Worm (Caenorhabditis elegans): ENCODE results near the gene msp-32.

msp-32 gene

DNA sequence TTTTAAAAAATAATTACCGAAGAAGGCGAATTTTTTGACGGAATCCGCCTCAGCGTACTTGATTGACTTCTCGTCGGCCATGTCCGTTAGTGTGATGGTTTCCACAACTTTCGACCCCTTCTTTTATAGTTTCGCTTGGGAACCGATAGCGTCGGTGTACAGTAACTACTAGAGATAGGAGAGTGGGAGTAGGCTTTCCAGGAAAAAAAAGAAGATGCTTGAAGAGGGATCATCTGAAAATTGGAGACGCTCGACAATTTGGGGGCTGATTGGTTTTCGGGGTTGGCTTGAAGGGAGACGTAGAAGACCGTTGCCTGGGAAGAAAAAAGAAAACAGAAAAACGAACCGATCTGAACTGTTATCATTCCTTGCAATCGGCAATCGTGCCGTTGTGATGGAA is 27.9 kb upstream of the msp-32 start, which contains the start of gene col-20:
Gene col-20 (minus strand): TSS at position 101 of the 400 bp plus-strand sequence.
- TF ChIP-seq aly-1 (tag; optimal IDR thresholded peaks at IDR 0.05) (no peak), ama-1 (optimal IDR thresholded peaks at IDR 0.05) (no peak), hmbx-1 (tag; optimal IDR thresholded peaks at IDR 0.05) (no peak), ceh-36 (tag; optimal IDR thresholded peaks at IDR 0.05) (no peak), tbx-11 (GFP tag; IDR thresholded peaks at IDR 0.05) (no peak), tra-4 (tag; optimal IDR thresholded peaks at IDR 0.05) (no peak), B0310.2 (tag; optimal IDR thresholded peaks at IDR 0.05) (no peak), ceh-13 (GFP tag; optimal IDR thresholded peaks at IDR 0.05) (no peak), hnd-1 (tag; optimal IDR thresholded peaks at IDR 0.05) (no peak), F13C5.2 (tag; optimal IDR thresholded peaks at IDR 0.05) (no peak), sea-1 (GFP tag; conservative IDR thresholded peaks at IDR 0.05) (no peak), flt-1 (GFP tag; IDR thresholded peaks at IDR 0.05) (no peak)

DNA sequence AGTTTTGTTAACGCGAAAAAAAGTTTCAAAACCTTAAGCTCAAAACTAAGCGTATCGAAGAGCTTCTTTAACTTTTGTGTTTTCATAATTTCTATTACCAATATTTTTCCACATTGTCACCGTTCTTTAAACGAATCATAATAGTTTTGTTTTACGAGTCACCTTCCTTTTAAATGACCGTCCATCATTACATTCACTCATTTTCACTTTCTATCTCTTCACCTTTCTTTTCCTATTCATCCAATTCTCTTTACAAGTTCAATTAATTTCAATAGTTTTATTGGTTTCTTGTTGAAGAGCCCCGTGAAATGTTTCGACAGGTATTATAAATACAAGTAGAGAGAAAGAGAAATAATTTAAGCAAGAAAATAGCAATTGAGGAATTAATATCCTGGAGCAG is 26.8 kb upstream of the msp-32 start:
- no peak for TF ChIP-seq F13C5.2 (tag; optimal IDR thresholded peaks at IDR 0.05)
- no peak for TF ChIP-seq aly-1 (tag; optimal IDR thresholded peaks at IDR 0.05)
- TF ChIP-seq ets-7 (tag; optimal IDR thresholded peaks at IDR 0.05), result no peak
- no peak for TF ChIP-seq hmbx-1 (tag; optimal IDR thresholded peaks at IDR 0.05)
- TF ChIP-seq tra-4 (tag; optimal IDR thresholded peaks at IDR 0.05), result no peak
- no peak for TF ChIP-seq tbx-37 (GFP tag; conservative IDR thresholded peaks at IDR 0.05)
- TF ChIP-seq sea-1 (GFP tag; conservative IDR thresholded peaks at IDR 0.05), result no peak
- TF ChIP-seq flt-1 (GFP tag; IDR thresholded peaks at IDR 0.05), result no peak

DNA sequence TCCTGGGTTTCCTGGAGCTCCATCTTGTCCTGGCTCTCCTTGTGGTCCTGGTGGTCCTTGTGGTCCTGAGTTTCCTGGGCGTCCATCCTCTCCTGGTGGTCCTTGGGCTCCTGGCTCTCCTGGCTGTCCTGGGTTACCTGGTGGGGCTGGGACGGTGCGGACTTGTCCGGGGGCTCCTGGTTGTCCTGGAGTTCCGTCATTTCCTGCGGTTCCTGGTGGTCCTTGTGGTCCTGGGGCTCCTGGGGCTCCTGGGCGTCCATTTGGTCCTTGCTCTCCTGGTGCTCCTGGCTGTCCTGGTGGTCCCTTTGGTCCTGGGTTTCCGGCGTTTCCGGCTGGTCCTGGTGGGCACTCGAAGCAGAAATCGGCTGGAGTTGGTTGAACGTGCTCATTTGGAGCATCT is 26.3 kb upstream of the msp-32 start:
- 0 out of 2 replicates have a peak, but pooled peaks have one; percentile 24 for TF ChIP-seq sea-1 (GFP tag; conservative IDR thresholded peaks at IDR 0.05)

DNA sequence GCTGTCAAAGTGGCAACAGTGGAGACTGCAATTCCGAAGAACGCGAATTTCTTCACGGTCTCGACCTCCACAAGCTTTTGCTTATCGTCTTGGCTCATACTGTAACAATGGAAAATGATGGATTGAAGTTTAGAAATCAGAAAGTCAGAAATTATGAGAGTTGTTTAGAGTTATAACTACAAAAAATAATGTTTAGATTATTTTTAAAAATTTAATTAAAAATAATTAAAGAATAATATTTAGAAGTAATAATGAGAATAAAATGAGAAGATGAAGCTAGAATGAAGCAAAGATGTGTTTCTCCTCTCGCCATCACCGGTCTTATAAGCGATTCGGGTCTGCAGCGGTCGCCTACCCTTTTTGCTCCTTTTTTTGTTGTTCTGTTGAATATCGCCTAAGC is 25.6 kb upstream of the msp-32 start, which contains the start of gene col-73:
Gene col-73 (minus strand): TSS at position 101 of the 400 bp plus-strand sequence.
- TF ChIP-seq B0310.2 (tag; optimal IDR thresholded peaks at IDR 0.05), result no peak
- no peak for TF ChIP-seq ceh-13 (GFP tag; optimal IDR thresholded peaks at IDR 0.05)
- no peak for TF ChIP-seq flt-1 (GFP tag; IDR thresholded peaks at IDR 0.05)
- no peak for TF ChIP-seq ets-7 (tag; optimal IDR thresholded peaks at IDR 0.05)
- no peak for TF ChIP-seq tbx-11 (GFP tag; IDR thresholded peaks at IDR 0.05)
- no peak for TF ChIP-seq ama-1 (optimal IDR thresholded peaks at IDR 0.05)
- TF ChIP-seq sea-1 (GFP tag; conservative IDR thresholded peaks at IDR 0.05), result no peak
- TF ChIP-seq tra-4 (tag; optimal IDR thresholded peaks at IDR 0.05), result no peak

DNA sequence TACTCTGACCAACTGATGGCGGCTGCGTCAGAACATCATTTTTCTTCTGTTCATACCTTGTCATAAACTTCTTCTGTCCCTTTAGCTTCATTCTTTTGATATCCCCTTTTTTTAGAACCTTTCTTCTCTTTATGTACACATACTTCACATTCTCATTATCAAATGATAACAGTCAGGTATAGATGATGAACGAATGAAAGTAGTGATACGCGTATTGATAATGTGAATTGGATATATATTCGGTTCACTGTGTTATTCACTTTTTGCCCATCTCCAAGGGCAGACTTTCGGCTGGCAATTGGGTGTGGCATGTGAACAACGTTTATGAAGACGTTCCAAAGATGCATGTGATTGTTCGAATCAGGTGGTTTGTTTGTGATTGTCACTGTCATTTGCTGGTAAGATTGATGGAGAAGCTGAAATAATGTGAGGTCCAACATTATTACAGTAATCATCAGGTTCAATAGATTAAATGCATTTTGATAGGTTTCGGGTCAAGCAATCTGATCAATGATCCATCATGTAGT is 24.2 kb upstream of the msp-32 start, which contains the start of gene F11G11.15:
Gene F11G11.15 (plus strand): TSS at position 511 of the 527 bp plus-strand sequence.
- TF ChIP-seq F13C5.2 (tag; optimal IDR thresholded peaks at IDR 0.05) (no peak), hmg-4 (GFP tag; optimal IDR thresholded peaks at IDR 0.05) (no peak), B0310.2 (tag; optimal IDR thresholded peaks at IDR 0.05) (no peak)

DNA sequence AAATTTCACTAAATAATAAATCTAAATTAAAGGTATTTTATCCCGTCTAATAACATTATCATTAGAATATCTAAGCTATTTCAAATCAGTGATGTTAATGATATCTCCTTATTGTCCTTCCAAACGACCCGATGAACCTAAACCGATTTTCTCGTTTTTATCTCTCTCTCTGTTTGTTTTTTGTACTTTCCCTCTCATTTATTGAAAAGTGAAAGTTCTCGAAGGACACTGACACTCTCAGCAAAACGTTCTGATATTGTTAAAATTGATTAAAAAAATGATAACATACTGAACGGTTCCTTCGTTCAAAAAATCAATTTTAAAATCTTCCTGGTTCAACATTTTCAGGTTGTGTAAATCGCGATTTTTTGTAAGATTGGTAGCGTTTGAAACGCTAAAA is 22.5 kb upstream of the msp-32 start, which contains the start of gene F11G11.13:
Gene F11G11.13 (minus strand): TSS at position 89 of the 400 bp plus-strand sequence.
- TF ChIP-seq ama-1 (optimal IDR thresholded peaks at IDR 0.05) (no peak), tbx-11 (GFP tag; IDR thresholded peaks at IDR 0.05) (no peak), aly-1 (tag; optimal IDR thresholded peaks at IDR 0.05) (no peak), scrt-1 (GFP tag; IDR thresholded peaks at IDR 0.05) (no peak), tbx-37 (GFP tag; conservative IDR thresholded peaks at IDR 0.05) (no peak), hmg-4 (GFP tag; optimal IDR thresholded peaks at IDR 0.05) (no peak)

DNA sequence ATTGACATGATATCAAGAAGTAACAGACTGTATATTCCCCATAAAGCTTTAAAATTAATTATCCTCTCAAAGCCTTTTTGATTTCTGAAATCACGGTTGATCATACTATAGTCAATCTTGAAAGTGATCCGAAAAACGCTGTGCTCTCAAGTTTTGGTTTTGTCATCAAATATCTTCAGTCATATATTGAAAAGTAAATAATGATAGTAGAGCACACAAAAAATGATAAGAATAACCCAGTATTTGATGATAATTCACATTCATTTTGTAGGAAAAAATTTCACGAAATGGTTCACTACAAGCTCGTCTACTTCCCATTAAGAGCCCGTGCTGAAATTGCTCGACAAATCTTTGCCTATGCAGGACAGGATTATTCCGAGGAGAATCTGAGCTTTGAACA is 19.0 kb upstream of the msp-32 start, which contains the start of gene gst-6:
Gene gst-6 (plus strand): TSS at position 263 of the 400 bp plus-strand sequence.
- TF ChIP-seq tbx-11 (GFP tag; IDR thresholded peaks at IDR 0.05), result no peak
- TF ChIP-seq aly-1 (tag; optimal IDR thresholded peaks at IDR 0.05), result no peak
- no peak for TF ChIP-seq tra-4 (tag; optimal IDR thresholded peaks at IDR 0.05)
- no peak for TF ChIP-seq B0310.2 (tag; optimal IDR thresholded peaks at IDR 0.05)
- no peak for TF ChIP-seq sea-1 (GFP tag; conservative IDR thresholded peaks at IDR 0.05)
- TF ChIP-seq hmbx-1 (tag; optimal IDR thresholded peaks at IDR 0.05), result no peak
- no peak for TF ChIP-seq ama-1 (optimal IDR thresholded peaks at IDR 0.05)
- no peak for TF ChIP-seq hmg-4 (GFP tag; optimal IDR thresholded peaks at IDR 0.05)
- no peak for TF ChIP-seq tbx-37 (GFP tag; conservative IDR thresholded peaks at IDR 0.05)
- TF ChIP-seq hnd-1 (tag; optimal IDR thresholded peaks at IDR 0.05), result no peak
- TF ChIP-seq ceh-13 (GFP tag; optimal IDR thresholded peaks at IDR 0.05), result no peak
- no peak for TF ChIP-seq ets-7 (tag; optimal IDR thresholded peaks at IDR 0.05)

DNA sequence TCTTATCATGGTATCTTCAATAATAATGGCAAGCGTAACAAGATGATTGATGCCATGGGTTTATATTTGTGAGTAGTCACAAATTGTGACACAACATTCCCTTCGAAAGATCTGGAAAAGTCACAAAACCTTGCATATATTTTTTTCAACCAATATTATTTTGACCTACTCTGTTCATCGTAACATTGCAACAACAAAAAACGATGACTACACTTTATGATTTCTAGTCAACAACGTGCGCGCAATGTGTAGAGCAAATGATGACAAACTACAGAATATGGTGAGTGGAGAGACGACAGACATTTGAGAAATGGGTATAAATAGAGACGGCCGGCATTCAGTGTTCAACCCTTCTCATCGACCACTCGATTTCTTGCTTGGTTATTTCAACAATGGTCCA is 16.9 kb upstream of the msp-32 start, which contains the start of gene gst-7:
Gene gst-7 (plus strand): TSS at position 336 of the 400 bp plus-strand sequence.
- no peak for TF ChIP-seq sea-1 (GFP tag; conservative IDR thresholded peaks at IDR 0.05)
- no peak for TF ChIP-seq hmbx-1 (tag; optimal IDR thresholded peaks at IDR 0.05)
- no peak for TF ChIP-seq aly-1 (tag; optimal IDR thresholded peaks at IDR 0.05)
- TF ChIP-seq pes-1 (GFP tag; IDR thresholded peaks at IDR 0.05), result no peak
- no peak for TF ChIP-seq tbx-37 (GFP tag; conservative IDR thresholded peaks at IDR 0.05)
- no peak for TF ChIP-seq ama-1 (optimal IDR thresholded peaks at IDR 0.05)
- TF ChIP-seq tbx-11 (GFP tag; IDR thresholded peaks at IDR 0.05), result no peak
- TF ChIP-seq hmg-4 (GFP tag; optimal IDR thresholded peaks at IDR 0.05), result no peak
- no peak for TF ChIP-seq flt-1 (GFP tag; IDR thresholded peaks at IDR 0.05)
- no peak for TF ChIP-seq hnd-1 (tag; optimal IDR thresholded peaks at IDR 0.05)
- no peak for TF ChIP-seq B0310.2 (tag; optimal IDR thresholded peaks at IDR 0.05)
- TF ChIP-seq ets-7 (tag; optimal IDR thresholded peaks at IDR 0.05), result no peak
- TF ChIP-seq ceh-36 (tag; optimal IDR thresholded peaks at IDR 0.05), result no peak
- TF ChIP-seq tra-4 (tag; optimal IDR thresholded peaks at IDR 0.05), result no peak
- no peak for TF ChIP-seq scrt-1 (GFP tag; IDR thresholded peaks at IDR 0.05)
- no peak for TF ChIP-seq F13C5.2 (tag; optimal IDR thresholded peaks at IDR 0.05)
- no peak for TF ChIP-seq ceh-13 (GFP tag; optimal IDR thresholded peaks at IDR 0.05)

All from whole organism, early embryonic.